Worm (Caenorhabditis elegans): ENCODE measurements around the gene C30H6.9.

DNA sequence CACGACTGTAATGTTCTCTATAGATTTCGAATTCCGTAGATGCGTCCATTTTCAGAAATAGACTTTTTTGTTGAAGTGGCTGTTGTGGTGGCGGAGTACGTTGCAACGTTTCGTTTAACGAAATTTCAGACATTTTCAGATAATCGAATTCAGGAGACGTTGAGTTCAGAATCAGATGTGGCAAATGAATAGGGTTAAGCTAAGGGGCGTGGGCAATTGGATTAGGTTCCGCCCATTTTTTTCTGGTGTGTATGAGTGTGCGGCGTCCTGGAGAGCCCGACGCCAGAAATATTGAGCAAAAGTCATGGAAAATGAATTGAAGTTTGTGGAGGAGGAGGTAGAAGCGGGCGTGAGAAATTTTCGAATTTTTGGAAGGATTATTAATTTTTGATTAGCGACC, 33.4 kb upstream of the C30H6.9 start:
- no peak for TF ChIP-seq ZK337.2 (GFP tag; IDR thresholded peaks at IDR 0.05)
- TF ChIP-seq ztf-11 (tag; optimal IDR thresholded peaks at IDR 0.05), result no peak
- no peak for TF ChIP-seq skn-1 (tag; optimal IDR thresholded peaks at IDR 0.05)
- TF ChIP-seq ama-1 (optimal IDR thresholded peaks at IDR 0.05), result no peak

Data from whole organism, L4 larva.